Worm (Caenorhabditis elegans) whole organism, young adult: ENCODE measurements around the gene wht-6.

Experiments
- B0035.1 ChIP-seq: sonication (generic microtip); optimal IDR thresholded peaks from 2 replicates; lab custom pipeline; 2016; ENCODE audit warnings: missing genetic modification characterization, mild to moderate bottlenecking, missing compliant biosample characterization, missing genotype, missing genetic modification reagents
- F23B12.7 ChIP-seq: sonication (generic microtip); optimal IDR thresholded peaks from 2 replicates; lab custom pipeline; 2017; ENCODE audit warnings: missing genetic modification characterization, mild to moderate bottlenecking, missing compliant biosample characterization, antibody characterized with exemption, moderate library complexity; ENCODE audit not compliant: insufficient read depth
- F33H1.4 ChIP-seq: fragments of 200-800 bp; sonication (Bioruptor generic); IDR thresholded peaks from 2 replicates; pipeline ENCODE4 v1.3.6; 2022; ENCODE audit warnings: missing genetic modification reagents, missing genetic modification characterization, missing compliant biosample characterization
- F37B4.10 ChIP-seq: fragments of 200-800 bp; sonication (Bioruptor generic); IDR thresholded peaks from 2 replicates; pipeline ENCODE4 v1.3.6; 2022; ENCODE audit warnings: missing genetic modification characterization, missing compliant biosample characterization
- F49E8.2 ChIP-seq: sonication (generic microtip); optimal IDR thresholded peaks from 3 replicates; lab custom pipeline; 2017; ENCODE audit warnings: missing genetic modification characterization, mild to moderate bottlenecking, missing compliant biosample characterization, antibody characterized with exemption, moderate library complexity; ENCODE audit not compliant: insufficient read depth
- T07F8.4 ChIP-seq: sonication (generic microtip); optimal IDR thresholded peaks from 2 replicates; lab custom pipeline; 2016; ENCODE audit warnings: mild to moderate bottlenecking, missing genetic modification characterization, moderate library complexity, missing compliant biosample characterization
- T26A5.8 ChIP-seq: sonication (generic microtip); optimal IDR thresholded peaks from 2 replicates; lab custom pipeline; 2016; ENCODE audit warnings: missing genetic modification characterization, missing compliant biosample characterization
- Y56A3A.18 ChIP-seq: fragments of 200-800 bp; sonication (Bioruptor generic); IDR thresholded peaks from 2 replicates; pipeline ENCODE4 v1.3.6; 2022; ENCODE audit warnings: missing genetic modification reagents, missing genetic modification characterization, missing compliant biosample characterization
- aptf-2 ChIP-seq: fragments of 200-800 bp; sonication (Bioruptor generic); conservative IDR thresholded peaks from 2 replicates; pipeline ENCODE4 v1.3.6; 2022; ENCODE audit warnings: missing genetic modification reagents, missing genetic modification characterization, missing compliant biosample characterization
- attf-3 ChIP-seq: fragments of 200-800 bp; sonication (Bioruptor generic); conservative IDR thresholded peaks from 2 replicates; pipeline ENCODE4 v1.3.6; 2022; ENCODE audit warnings: missing genetic modification reagents, missing genetic modification characterization, missing compliant biosample characterization
- attf-5 ChIP-seq: fragments of 200-800 bp; sonication (Bioruptor generic); optimal IDR thresholded peaks from 2 replicates; lab custom pipeline; 2018; ENCODE audit warnings: mild to moderate bottlenecking, missing genetic modification characterization, missing compliant biosample characterization
- ccch-3 ChIP-seq: fragments of 200-800 bp; sonication (Bioruptor generic); optimal IDR thresholded peaks from 2 replicates; lab custom pipeline; 2018; ENCODE audit warnings: mild to moderate bottlenecking, missing genetic modification characterization, missing compliant biosample characterization
- ceh-40 ChIP-seq: fragments of 200-800 bp; sonication (Bioruptor generic); IDR thresholded peaks from 2 replicates; pipeline ENCODE4 v1.3.6; 2022; ENCODE audit warnings: missing genetic modification characterization, missing compliant biosample characterization
- ceh-58 ChIP-seq: fragments of 200-800 bp; sonication (Bioruptor generic); IDR thresholded peaks from 2 replicates; pipeline ENCODE4 v1.3.6; 2022; ENCODE audit warnings: missing genetic modification characterization, missing compliant biosample characterization
- ceh-79 ChIP-seq: sonication (generic microtip); optimal IDR thresholded peaks from 2 replicates; lab custom pipeline; 2017; ENCODE audit warnings: mild to moderate bottlenecking, missing genetic modification characterization, missing compliant biosample characterization
- ceh-91 ChIP-seq: fragments of 200-800 bp; sonication (Bioruptor generic); IDR thresholded peaks from 2 replicates; pipeline ENCODE4 v1.3.6; 2022; ENCODE audit warnings: missing genetic modification reagents, missing genetic modification characterization, missing compliant biosample characterization
- dpff-1 ChIP-seq: sonication (generic microtip); optimal IDR thresholded peaks from 2 replicates; lab custom pipeline; 2017; ENCODE audit warnings: mild to moderate bottlenecking, missing genetic modification characterization, missing compliant biosample characterization
- dpl-1 ChIP-seq: fragments of 150-350 bp; optimal IDR thresholded peaks from 2 replicates; lab custom pipeline; 2014; ENCODE audit warnings: missing biosample characterization, missing genetic modification reagents, missing genetic modification characterization
- efl-1 ChIP-seq: fragments of 150-350 bp; optimal IDR thresholded peaks from 2 replicates; lab custom pipeline; 2014; ENCODE audit warnings: missing biosample characterization, missing genetic modification reagents, missing genetic modification characterization
- fkh-3 ChIP-seq: sonication (generic microtip); optimal IDR thresholded peaks from 2 replicates; lab custom pipeline; 2016; ENCODE audit warnings: mild to moderate bottlenecking, missing genetic modification characterization, missing compliant biosample characterization
- him-1 ChIP-seq: sonication (generic microtip); optimal IDR thresholded peaks from 2 replicates; lab custom pipeline; 2016; ENCODE audit warnings: missing genotype, missing genetic modification reagents, missing genetic modification characterization, missing compliant biosample characterization
- hmg-1.2 ChIP-seq: fragments of 200-800 bp; sonication (Bioruptor generic); IDR thresholded peaks from 2 replicates; pipeline ENCODE4 v1.3.6; 2022; ENCODE audit warnings: missing genetic modification reagents, missing genetic modification characterization, missing compliant biosample characterization
- lin-26 ChIP-seq: fragments of 200-800 bp; sonication (Bioruptor generic); IDR thresholded peaks from 2 replicates; pipeline ENCODE4 v1.3.6; 2022; ENCODE audit warnings: missing genetic modification reagents, missing genetic modification characterization, missing compliant biosample characterization
- lin-40 ChIP-seq: sonication (generic microtip); optimal IDR thresholded peaks from 2 replicates; lab custom pipeline; 2016; ENCODE audit warnings: missing genetic modification characterization, mild to moderate bottlenecking, missing compliant biosample characterization, missing genotype, missing genetic modification reagents
- lin-54 ChIP-seq: fragments of 200-800 bp; sonication (Bioruptor generic); optimal IDR thresholded peaks from 2 replicates; lab custom pipeline; 2018; ENCODE audit warnings: mild to moderate bottlenecking, missing genetic modification characterization, missing compliant biosample characterization
- lsl-1 ChIP-seq: fragments of 200-800 bp; sonication (Bioruptor generic); optimal IDR thresholded peaks from 2 replicates; lab custom pipeline; 2018; ENCODE audit warnings: mild to moderate bottlenecking, missing genetic modification characterization, moderate library complexity, missing compliant biosample characterization
- madf-6 ChIP-seq: fragments of 200-800 bp; sonication (Bioruptor generic); IDR thresholded peaks from 2 replicates; pipeline ENCODE4 v1.3.6; 2022; ENCODE audit warnings: missing genetic modification reagents, missing genetic modification characterization, missing compliant biosample characterization
- mes-4 ChIP-seq: sonication (generic microtip); optimal IDR thresholded peaks from 2 replicates; lab custom pipeline; 2016; ENCODE audit warnings: missing genotype, missing genetic modification characterization, missing compliant biosample characterization
- nfya-1 ChIP-seq: sonication (generic microtip); optimal IDR thresholded peaks from 2 replicates; lab custom pipeline; 2017; ENCODE audit warnings: antibody characterized with exemption, missing compliant biosample characterization, missing genetic modification characterization, borderline replicate concordance; ENCODE audit not compliant: insufficient read depth
- nfyb-1 ChIP-seq: fragments of 200-800 bp; sonication (Bioruptor generic); IDR thresholded peaks from 2 replicates; pipeline ENCODE4 v1.3.6; 2022; ENCODE audit warnings: missing genetic modification reagents, missing genetic modification characterization, missing compliant biosample characterization
- nhr-27 ChIP-seq: fragments of 200-800 bp; sonication (Bioruptor generic); optimal IDR thresholded peaks from 2 replicates; lab custom pipeline; 2018; ENCODE audit warnings: mild to moderate bottlenecking, missing genetic modification characterization, moderate library complexity, missing compliant biosample characterization
- repo-1 ChIP-seq: sonication (generic microtip); optimal IDR thresholded peaks from 2 replicates; lab custom pipeline; 2017; ENCODE audit warnings: mild to moderate bottlenecking, missing genetic modification characterization, missing compliant biosample characterization
- snpc-1.3 ChIP-seq: sonication (generic microtip); optimal IDR thresholded peaks from 2 replicates; lab custom pipeline; 2017; ENCODE audit warnings: missing genetic modification characterization, mild to moderate bottlenecking, missing compliant biosample characterization, antibody characterized with exemption, moderate library complexity, missing genotype, missing genetic modification reagents; ENCODE audit not compliant: insufficient read depth
- snpc-3.4 ChIP-seq: sonication (generic microtip); optimal IDR thresholded peaks from 2 replicates; lab custom pipeline; 2017; ENCODE audit warnings: missing genetic modification characterization, mild to moderate bottlenecking, missing compliant biosample characterization, antibody characterized with exemption, moderate library complexity, missing genotype, missing genetic modification reagents
- snpc-4 ChIP-seq, 5 experiments: fragments of 150-350 bp in 1 of 5; sonication (generic microtip) in 4 of 5; optimal IDR thresholded peaks; 2 replicates each; lab custom pipeline; 2014 to 2018; ENCODE audit warnings: missing genetic modification characterization in 5 of 5, missing biosample characterization in 3 of 5, antibody characterized with exemption in 2 of 5, mild to moderate bottlenecking in 2 of 5, missing compliant biosample characterization in 2 of 5, missing genotype in 2 of 5, moderate library complexity in 2 of 5, missing genetic modification reagents in 1 of 5
- tbp1 ChIP-seq: fragments of 200-800 bp; sonication (Bioruptor generic); optimal IDR thresholded peaks from 2 replicates; lab custom pipeline; 2018; ENCODE audit warnings: mild to moderate bottlenecking, missing genetic modification characterization, missing compliant biosample characterization
- tlf-1 ChIP-seq: fragments of 200-800 bp; sonication (Bioruptor generic); optimal IDR thresholded peaks from 2 replicates; lab custom pipeline; 2018; ENCODE audit warnings: mild to moderate bottlenecking, missing genetic modification characterization, missing compliant biosample characterization
- xnd-1 ChIP-seq: sonication (generic microtip); optimal IDR thresholded peaks from 2 replicates; lab custom pipeline; 2016; ENCODE audit warnings: missing genotype, missing genetic modification reagents, missing genetic modification characterization, missing compliant biosample characterization
- ztf-25 ChIP-seq: fragments of 200-800 bp; sonication (Bioruptor generic); IDR thresholded peaks from 2 replicates; pipeline ENCODE4 v1.3.6; 2022; ENCODE audit warnings: missing genetic modification reagents, missing genetic modification characterization, missing compliant biosample characterization
- ztf-3 ChIP-seq: fragments of 200-800 bp; sonication (Bioruptor generic); optimal IDR thresholded peaks from 2 replicates; lab custom pipeline; 2018; ENCODE audit warnings: mild to moderate bottlenecking, missing genetic modification characterization, missing compliant biosample characterization

The wht-6 gene

DNA sequence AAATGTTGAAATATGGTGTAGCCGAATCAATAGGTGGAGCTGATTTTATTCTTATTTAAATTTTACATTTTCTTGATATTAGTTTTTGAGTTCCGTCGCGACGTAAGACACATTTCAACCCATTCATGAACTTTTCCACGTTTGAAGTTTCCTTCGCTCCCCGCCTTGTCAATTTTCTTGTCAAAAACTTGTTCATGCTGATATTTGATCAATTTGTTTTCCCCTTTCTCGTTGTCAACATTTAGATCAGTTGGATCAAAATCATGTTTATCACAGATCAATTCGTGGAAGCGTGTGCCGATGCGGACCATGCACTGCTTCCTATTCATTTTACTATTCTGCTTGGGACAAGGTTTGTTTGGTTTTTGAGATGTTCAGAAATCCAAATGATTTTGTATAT is 11.4 kb downstream of the wht-6 start, which contains the start of gene chtb-2:
Gene chtb-2, plus strand, starts transcription at position 301 of the 400 bp plus-strand sequence.
- TF ChIP-seq F49E8.2, result no peak
- no peak for TF ChIP-seq ceh-79 (tag; lab: Kevin White, UChicago)
- TF ChIP-seq nfyb-1, result no peak
- TF ChIP-seq repo-1 (tag; lab: Kevin White, UChicago), result no peak
- no peak for TF ChIP-seq fkh-3 (tag; lab: Kevin White, UChicago)

DNA sequence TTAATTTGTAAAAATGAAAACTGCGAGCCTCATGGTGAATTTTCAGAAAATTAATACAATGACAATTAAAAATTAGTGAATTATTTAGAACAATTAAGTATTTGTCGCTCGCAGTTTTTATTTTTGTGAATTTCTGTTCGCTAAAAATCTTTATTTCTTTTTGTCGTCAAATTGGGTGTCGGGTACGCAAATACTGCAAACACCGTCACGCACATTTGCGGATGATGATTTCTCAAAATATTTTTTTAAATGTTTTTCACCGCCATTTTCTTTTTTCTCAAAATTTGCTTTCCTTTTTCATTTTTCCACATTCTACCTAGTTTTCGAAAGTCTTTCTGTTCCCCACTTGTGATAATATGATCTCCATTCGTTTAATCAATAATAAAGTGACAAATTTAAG is 17.4 kb downstream of the wht-6 start:
- TF ChIP-seq ceh-79 (tag; lab: Kevin White, UChicago), result no peak
- TF ChIP-seq attf-5 (GFP tag; lab: Kevin White, UChicago), result no peak
- no peak for TF ChIP-seq fkh-3 (tag; lab: Kevin White, UChicago)
- 0 out of 2 replicates have a peak, but pooled peaks have one; percentile 9 for TF ChIP-seq hmg-1.2 (GFP tag; lab: Robert Waterston, UW)
- TF ChIP-seq efl-1, result peak; percentile 61
- TF ChIP-seq ccch-3, result no peak
- no peak for TF ChIP-seq nfya-1 (tag; lab: Kevin White, UChicago)
- no peak for TF ChIP-seq tlf-1 (GFP tag; lab: Kevin White, UChicago)
- no peak for TF ChIP-seq dpff-1
- TF ChIP-seq ceh-40, result no peak
- peak; percentile 51 for TF ChIP-seq lin-54 (GFP tag; lab: Kevin White, UChicago)
- TF ChIP-seq T07F8.4 (tag; lab: Kevin White, UChicago), result no peak
- no peak for TF ChIP-seq ceh-91
- peak; percentile 60; the same call in 1 of the 2 replicates for TF ChIP-seq nfyb-1
- TF ChIP-seq aptf-2 (GFP tag; lab: Robert Waterston, UW), result no peak
- TF ChIP-seq snpc-4 (GFP tag; optimal IDR thresholded peaks at IDR 0.05; lab: Kevin White, UChicago), result no peak
- peak in 1 of 4 experiments; percentile 1 for TF ChIP-seq snpc-4 (tag; optimal IDR thresholded peaks at IDR 0.05; lab: Kevin White, UChicago)
- no peak for TF ChIP-seq ztf-3 (GFP tag; lab: Kevin White, UChicago)
- no peak for TF ChIP-seq Y56A3A.18 (GFP tag; lab: Robert Waterston, UW)
- TF ChIP-seq nhr-27, result no peak
- TF ChIP-seq madf-6, result peak; percentile 47; the same call in 1 of the 2 replicates
- TF ChIP-seq attf-3, result 0 out of 2 replicates have a peak, but pooled peaks have one; percentile 12
- TF ChIP-seq F23B12.7 (tag; lab: Kevin White, UChicago), result peak; percentile 43
- TF ChIP-seq tbp1 (GFP tag; lab: Kevin White, UChicago), result no peak
- no peak for TF ChIP-seq F37B4.10 (GFP tag; lab: Robert Waterston, UW)
- TF ChIP-seq dpl-1 (GFP tag; lab: Kevin White, UChicago), result peak; percentile 24
- no peak for TF ChIP-seq B0035.1
- TF ChIP-seq ztf-25, result no peak
- TF ChIP-seq lsl-1 (GFP tag; lab: Kevin White, UChicago), result no peak
- TF ChIP-seq F33H1.4 (GFP tag; lab: Robert Waterston, UW), result peak; percentile 34; the same call in 1 of the 2 replicates
- TF ChIP-seq xnd-1, result no peak
- no peak for TF ChIP-seq lin-26
- no peak for TF ChIP-seq him-1
- TF ChIP-seq lin-40 (tag; lab: Kevin White, UChicago), result no peak
- TF ChIP-seq mes-4 (tag; lab: Kevin White, UChicago), result no peak
- no peak for TF ChIP-seq T26A5.8 (tag; lab: Kevin White, UChicago)
- TF ChIP-seq snpc-1.3 (tag; lab: Kevin White, UChicago), result peak; percentile 73
- peak; percentile 52 for TF ChIP-seq snpc-3.4 (tag; lab: Kevin White, UChicago)
- no peak for TF ChIP-seq ceh-58
